Worm (Caenorhabditis elegans): ENCODE measurements around the gene dpy-21.

- TF ChIP-seq ceh-8 (GFP tag; optimal IDR thresholded peaks at IDR 0.05) (no peak), ztf-4 (tag; optimal IDR thresholded peaks at IDR 0.05) (no peak), lin-13 (GFP tag; optimal IDR thresholded peaks at IDR 0.05) (no peak), elt-2 (tag; optimal IDR thresholded peaks at IDR 0.05) (no peak), jun-1 (tag; optimal IDR thresholded peaks at IDR 0.05) (no peak), vab-15 (tag; optimal IDR thresholded peaks at IDR 0.05) (no peak), nhr-85 (tag) (no peak), aly-2 (tag; optimal IDR thresholded peaks at IDR 0.05) (no peak), mdl-1 (tag; optimal IDR thresholded peaks at IDR 0.05) (no peak), efl-1 (optimal IDR thresholded peaks at IDR 0.05) (no peak), efl-1 (GFP tag; optimal IDR thresholded peaks at IDR 0.05 in 1 of 2) (no peak), ceh-82 (tag; optimal IDR thresholded peaks at IDR 0.05) (no peak), nhr-19 (GFP tag; conservative IDR thresholded peaks at IDR 0.05) (no peak), nhr-90 (tag; optimal IDR thresholded peaks at IDR 0.05; ENCODE audit: poor library complexity) (no peak), nhr-77 (tag; optimal IDR thresholded peaks at IDR 0.05) (no peak)
Measured at ce11 chrV:17945460-17945859, 3.5 kb downstream of the dpy-21 start.
